Worm (Caenorhabditis elegans): Measurements from ENCODE around the gene thn-5.

DNA sequence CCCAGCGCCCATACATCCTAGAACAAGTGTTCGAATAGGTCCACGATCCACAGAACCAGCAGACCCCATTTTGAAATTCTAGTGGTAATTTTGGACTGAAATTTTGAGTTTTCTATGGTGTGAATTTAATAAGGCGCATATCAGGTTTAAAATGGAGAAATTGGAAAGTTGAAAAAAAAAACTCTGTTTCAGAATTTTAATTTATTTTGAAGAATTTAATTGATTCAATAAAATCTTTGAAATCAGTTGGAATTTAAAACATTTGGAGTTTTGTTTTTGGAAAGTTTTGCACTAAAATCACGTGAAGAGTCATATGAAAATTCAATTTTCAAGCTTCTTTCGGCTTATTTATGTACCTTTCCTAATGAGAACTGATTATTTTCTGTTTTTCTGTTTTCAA lies 35.1 kb upstream of the thn-5 start, which contains the start of gene gpa-18:
- TF ChIP-seq egl-27 (tag; optimal IDR thresholded peaks at IDR 0.05), result no peak
- no peak for TF ChIP-seq nhr-6 (tag; optimal IDR thresholded peaks at IDR 0.05)
- TF ChIP-seq jun-1 (tag; optimal IDR thresholded peaks at IDR 0.05), result no peak
- no peak for TF ChIP-seq zag-1 (tag; optimal IDR thresholded peaks at IDR 0.05)

All from whole organism, L4 larva.